Fruit fly (Drosophila melanogaster) whole organism, adult: ENCODE results near the gene CG8925.

Experiments used
- CG11617 ChIP-seq: fragments of 200-800 bp; sonication (Bioruptor generic); optimal IDR thresholded peaks from 2 replicates; lab custom pipeline; 2017; ENCODE audit warnings: mild to moderate bottlenecking, missing biosample characterization, missing genetic modification reagents, missing genetic modification characterization
- CG12768 ChIP-seq: fragments of 200-800 bp; sonication (Bioruptor generic); optimal IDR thresholded peaks from 2 replicates; lab custom pipeline; 2017; ENCODE audit warnings: missing biosample characterization, missing genetic modification characterization, mild to moderate bottlenecking, moderate library complexity, missing genetic modification reagents
- CG14711 ChIP-seq: fragments of 200-800 bp; sonication (Bioruptor generic); optimal IDR thresholded peaks from 2 replicates; lab custom pipeline; 2018; ENCODE audit warnings: missing biosample characterization, mild to moderate bottlenecking, missing genetic modification characterization, moderate library complexity
- CG1620 ChIP-seq: fragments of 200-800 bp; sonication (Bioruptor generic); optimal IDR thresholded peaks from 2 replicates; lab custom pipeline; 2016; ENCODE audit warnings: missing biosample characterization, missing genetic modification characterization
- CG33017 ChIP-seq: fragments of 200-800 bp; sonication (Bioruptor generic); optimal IDR thresholded peaks from 2 replicates; lab custom pipeline; 2018; ENCODE audit warnings: missing biosample characterization, mild to moderate bottlenecking, missing genetic modification characterization, moderate library complexity
- CG5204 ChIP-seq: fragments of 200-800 bp; sonication (Bioruptor generic); optimal IDR thresholded peaks from 2 replicates; lab custom pipeline; 2016; ENCODE audit warnings: missing biosample characterization, missing genetic modification characterization
- CG7045 ChIP-seq: fragments of 200-800 bp; sonication (Bioruptor generic); optimal IDR thresholded peaks from 2 replicates; lab custom pipeline; 2017; ENCODE audit warnings: missing biosample characterization, mild to moderate bottlenecking, missing genetic modification characterization
- CG7101 ChIP-seq: fragments of 200-800 bp; sonication (Bioruptor generic); optimal IDR thresholded peaks from 2 replicates; lab custom pipeline; 2018; ENCODE audit warnings: missing biosample characterization, mild to moderate bottlenecking, missing genetic modification characterization, moderate library complexity
- Clk ChIP-seq: fragments of 200-800 bp; sonication (Bioruptor generic); optimal IDR thresholded peaks from 2 replicates; lab custom pipeline; 2017; ENCODE audit warnings: missing biosample characterization, missing genetic modification characterization
- Crg-1 ChIP-seq: fragments of 200-800 bp; sonication (Bioruptor generic); optimal IDR thresholded peaks from 2 replicates; lab custom pipeline; 2016; ENCODE audit warnings: missing biosample characterization, missing genetic modification characterization
- Hr96 ChIP-seq: fragments of 200-800 bp; sonication (Bioruptor generic); optimal IDR thresholded peaks from 2 replicates; lab custom pipeline; 2016; ENCODE audit warnings: missing biosample characterization, missing genetic modification characterization
- Mnt ChIP-seq: fragments of 200-800 bp; sonication (Bioruptor generic); optimal IDR thresholded peaks from 2 replicates; lab custom pipeline; 2016; ENCODE audit warnings: missing biosample characterization, mild to moderate bottlenecking, missing genetic modification characterization
- bab1 ChIP-seq: fragments of 200-800 bp; sonication (Bioruptor generic); optimal IDR thresholded peaks from 3 replicates; lab custom pipeline; 2019; ENCODE audit warnings: missing biosample characterization, mild to moderate bottlenecking, missing genetic modification characterization, moderate library complexity
- cic ChIP-seq: fragments of 200-800 bp; sonication (Bioruptor generic); optimal IDR thresholded peaks from 2 replicates; lab custom pipeline; 2017; ENCODE audit warnings: missing biosample characterization, mild to moderate bottlenecking, missing genetic modification characterization, moderate library complexity
- cnc ChIP-seq, 2 experiments: fragments of >200 bp; optimal IDR thresholded peaks; 2 replicates each; lab custom pipeline; 2017
- kay ChIP-seq: fragments of 200-800 bp; sonication (Bioruptor generic); peaks from one replicate; lab custom pipeline; 2016; ENCODE audit warnings: missing biosample characterization, missing genetic modification characterization, borderline replicate concordance
- ovo ChIP-seq: fragments of 200-800 bp; sonication (Bioruptor generic); optimal IDR thresholded peaks from 2 replicates; lab custom pipeline; 2016; ENCODE audit warnings: missing biosample characterization, missing genetic modification characterization
- pad ChIP-seq: fragments of 200-800 bp; sonication (Bioruptor generic); optimal IDR thresholded peaks from 3 replicates; lab custom pipeline; 2017; ENCODE audit warnings: missing biosample characterization, missing genetic modification characterization, mild to moderate bottlenecking, moderate library complexity, missing genetic modification reagents
- tj ChIP-seq: fragments of 200-800 bp; sonication (Bioruptor generic); optimal IDR thresholded peaks from 3 replicates; lab custom pipeline; 2017; ENCODE audit warnings: missing biosample characterization, mild to moderate bottlenecking, missing genetic modification characterization, moderate library complexity
- toe ChIP-seq: fragments of 200-800 bp; sonication (Bioruptor generic); optimal IDR thresholded peaks from 2 replicates; lab custom pipeline; 2016; ENCODE audit warnings: missing biosample characterization, missing genetic modification characterization

The CG8925 gene

DNA sequence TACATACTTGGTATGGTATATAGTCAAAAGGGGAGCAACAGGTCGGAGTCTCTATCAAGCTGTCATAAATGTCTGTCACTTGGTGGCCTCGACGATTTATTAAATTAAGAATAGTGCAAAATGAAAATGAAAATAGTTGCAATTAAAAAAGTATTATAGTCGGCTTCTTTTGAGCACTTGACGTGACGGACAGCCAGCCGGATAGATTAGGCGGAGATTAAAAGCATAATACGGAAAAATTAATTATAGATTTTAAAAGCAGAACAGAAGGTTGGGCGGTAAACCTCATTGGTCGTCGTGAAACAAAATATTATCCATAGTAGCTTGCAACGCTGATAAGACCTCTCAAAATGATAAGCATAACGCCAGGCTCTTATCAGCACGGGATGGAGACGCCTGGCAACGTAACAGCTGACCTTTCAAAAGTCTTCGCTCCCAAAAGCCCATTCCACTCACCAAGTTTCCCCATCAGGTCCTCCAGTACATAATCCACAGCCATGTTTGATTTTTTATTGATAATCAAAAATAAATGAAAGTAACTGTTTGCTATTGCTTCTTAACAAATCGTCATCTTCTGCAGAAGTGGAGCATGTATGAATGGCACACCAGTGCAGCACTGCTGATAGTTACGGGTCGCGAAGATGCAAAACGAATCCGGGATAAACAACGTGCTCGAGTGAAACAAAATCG lies 30.7 kb downstream of the CG8925 start:
- TF ChIP-seq pad: peak; percentile 14
- TF ChIP-seq ovo (GFP tag; lab: Kevin White, UChicago): peak; percentile 47
- TF ChIP-seq bab1 (GFP tag; lab: Kevin White, UChicago): peak; percentile 7
- no peak for TF ChIP-seq cic (GFP tag; lab: Kevin White, UChicago)
- peak; percentile 25 for TF ChIP-seq tj

DNA sequence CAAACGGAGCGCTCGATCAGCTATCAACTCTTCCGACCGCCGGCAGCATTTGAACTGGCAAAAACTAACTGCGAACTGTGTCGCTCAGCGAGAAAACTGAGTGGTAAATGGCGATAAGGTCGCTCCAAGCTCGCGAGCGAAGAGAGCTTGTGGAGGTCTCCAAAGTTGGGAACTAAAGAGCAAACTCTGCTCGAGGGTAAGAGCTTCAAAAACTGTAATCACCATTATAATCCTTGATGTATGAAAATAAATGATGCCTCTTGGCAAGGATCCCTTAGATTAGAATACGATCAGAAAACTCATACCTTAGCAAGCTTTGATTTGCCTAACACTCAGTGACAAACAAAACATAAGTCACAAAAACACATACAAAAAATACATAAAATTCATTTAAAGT lies 31.2 kb downstream of the CG8925 start, which contains the start of the genes CG6126 and CG31287:
CG6126 (minus strand) TSS at position 59 of the 397 bp plus-strand sequence.
CG31287 (plus strand) TSS at position 347 of the 397 bp plus-strand sequence.
- peak; percentile 56 for TF ChIP-seq Mnt (GFP tag; lab: Kevin White, UChicago)
- TF ChIP-seq toe (GFP tag; lab: Kevin White, UChicago): no peak

DNA sequence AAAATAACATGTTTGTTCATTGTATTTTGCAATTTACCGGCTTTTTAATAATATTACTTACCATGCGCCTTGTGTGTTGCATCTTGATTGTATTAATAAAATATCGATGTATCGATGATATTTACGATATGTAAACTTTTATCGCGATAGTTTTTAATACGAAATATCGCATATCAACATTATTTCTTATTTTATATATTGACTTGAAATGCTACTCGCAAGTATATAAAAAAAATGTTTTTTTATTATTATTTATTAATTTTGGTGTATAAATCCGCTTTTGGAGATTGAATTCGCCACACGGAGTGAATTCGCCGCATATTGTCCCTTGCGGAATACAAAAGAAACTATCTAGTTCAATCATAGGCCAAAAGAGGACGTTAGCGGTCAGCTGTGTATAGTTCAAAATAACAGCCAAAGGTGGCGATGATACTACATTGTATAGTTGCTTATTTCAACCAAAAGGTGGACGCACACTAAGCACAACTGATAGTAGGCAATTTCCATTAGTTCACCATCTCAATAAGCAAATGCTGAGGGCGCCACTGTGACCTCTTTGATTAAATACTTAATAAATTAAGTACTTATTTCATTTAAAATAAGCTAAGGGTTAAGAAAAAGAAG lies 33.5 kb downstream of the CG8925 start, which contains the start of gene mtSSB:
mtSSB (minus strand) TSS at position 96 of the 624 bp plus-strand sequence.
- TF ChIP-seq CG12768 (GFP tag; lab: Kevin White, UChicago): peak; percentile 41
- peak; percentile 95 for TF ChIP-seq CG1620
- TF ChIP-seq Crg-1 (GFP tag; lab: Kevin White, UChicago): peak; percentile 90
- TF ChIP-seq cnc (optimal IDR thresholded peaks at IDR 0.05; lab: Kevin White, UChicago): no peak
- TF ChIP-seq Hr96 (GFP tag; lab: Kevin White, UChicago): peak; percentile 87
- TF ChIP-seq pad: peak; percentile 76
- peak; percentile 52 for TF ChIP-seq tj
- TF ChIP-seq CG7101 (tag; lab: Kevin White, UChicago): peak; percentile 84
- TF ChIP-seq toe (GFP tag; lab: Kevin White, UChicago): peak; percentile 88
- TF ChIP-seq kay (GFP tag; lab: Kevin White, UChicago): peak; percentile 85
- peak; percentile 69 for TF ChIP-seq CG7045 (GFP tag; lab: Kevin White, UChicago)
- peak; percentile 19 for TF ChIP-seq CG11617
- peak; percentile 88 for TF ChIP-seq Mnt (GFP tag; lab: Kevin White, UChicago)
- peak; percentile 86 for TF ChIP-seq CG5204 (GFP tag; lab: Kevin White, UChicago)
- peak; percentile 5 for TF ChIP-seq Clk (GFP tag; lab: Kevin White, UChicago)
- peak; percentile 73 for TF ChIP-seq CG14711
- peak; percentile 73 for TF ChIP-seq cic (GFP tag; lab: Kevin White, UChicago)
- peak; percentile 81 for TF ChIP-seq bab1 (GFP tag; lab: Kevin White, UChicago)
- peak; percentile 79 for TF ChIP-seq ovo (GFP tag; lab: Kevin White, UChicago)
- peak; percentile 55 for TF ChIP-seq CG33017

DNA sequence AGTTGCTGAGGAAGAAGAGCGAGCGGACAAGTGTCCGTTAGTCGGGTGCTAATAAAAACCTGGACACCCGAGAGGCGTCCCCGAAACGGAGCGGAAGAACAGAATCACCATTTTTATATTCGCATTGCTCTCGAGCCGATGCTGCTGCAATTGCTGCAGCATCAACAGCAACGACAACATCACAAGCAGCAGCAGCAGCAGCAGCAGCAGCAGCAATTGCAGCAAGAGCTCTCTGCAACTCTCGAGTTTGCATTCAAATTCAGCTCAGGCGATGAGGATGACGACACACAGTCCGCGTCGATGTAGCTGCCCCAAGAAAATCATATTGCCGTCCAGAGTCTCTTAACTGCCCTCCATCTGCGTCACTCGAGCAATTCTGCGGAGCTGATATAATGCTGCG lies 34.4 kb downstream of the CG8925 start:
- TF ChIP-seq CG7101 (tag; lab: Kevin White, UChicago) (no peak), Mnt (GFP tag; lab: Kevin White, UChicago) (no peak), CG12768 (GFP tag; lab: Kevin White, UChicago) (no peak), CG7045 (GFP tag; lab: Kevin White, UChicago) (peak; percentile 9), kay (GFP tag; lab: Kevin White, UChicago) (peak; percentile 21), Hr96 (GFP tag; lab: Kevin White, UChicago) (no peak)

DNA sequence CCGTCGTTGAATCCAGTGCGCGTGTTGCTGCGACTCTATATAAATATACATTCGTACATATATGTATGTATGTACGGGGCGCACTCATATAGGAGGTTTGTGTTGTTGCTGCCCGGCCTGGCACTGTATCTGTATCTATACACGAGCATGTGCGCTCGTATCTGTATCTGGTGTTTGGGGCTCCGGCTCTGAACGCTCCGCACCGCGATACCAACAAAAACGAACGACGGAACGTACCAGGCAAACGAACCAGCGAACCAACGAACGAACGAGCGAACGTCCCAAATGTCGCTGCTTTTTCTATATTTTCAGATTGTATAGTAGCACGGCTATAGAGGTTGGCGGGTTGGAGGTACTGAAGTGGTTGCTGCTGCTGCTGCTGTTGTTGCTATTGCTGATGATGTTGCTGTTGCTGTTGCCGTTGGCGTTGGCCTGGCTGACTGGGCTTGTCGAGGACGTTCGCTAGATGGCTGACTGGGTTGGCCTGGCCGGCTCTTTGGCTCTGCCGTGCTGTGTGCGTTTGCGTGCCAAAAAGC lies 35.4 kb downstream of the CG8925 start:
- no peak for TF ChIP-seq ovo (GFP tag; lab: Kevin White, UChicago)
- peak; percentile 48 for TF ChIP-seq tj
- TF ChIP-seq bab1 (GFP tag; lab: Kevin White, UChicago): peak; percentile 6
- TF ChIP-seq CG7045 (GFP tag; lab: Kevin White, UChicago): no peak
- TF ChIP-seq pad: no peak
- TF ChIP-seq Crg-1 (GFP tag; lab: Kevin White, UChicago): no peak
- TF ChIP-seq CG7101 (tag; lab: Kevin White, UChicago): no peak
- TF ChIP-seq cnc (optimal IDR thresholded peaks at IDR 0.05; lab: Kevin White, UChicago): no peak
- peak; percentile 41 for TF ChIP-seq CG33017
- no peak for TF ChIP-seq CG11617
- TF ChIP-seq toe (GFP tag; lab: Kevin White, UChicago): no peak
- TF ChIP-seq Hr96 (GFP tag; lab: Kevin White, UChicago): no peak
- TF ChIP-seq cic (GFP tag; lab: Kevin White, UChicago): peak; percentile 93
- peak; percentile 61 for TF ChIP-seq CG12768 (GFP tag; lab: Kevin White, UChicago)
- TF ChIP-seq CG14711: no peak
- no peak for TF ChIP-seq kay (GFP tag; lab: Kevin White, UChicago)
- peak; percentile 20 for TF ChIP-seq CG1620
- TF ChIP-seq CG5204 (GFP tag; lab: Kevin White, UChicago): no peak
- peak; percentile 85 for TF ChIP-seq Mnt (GFP tag; lab: Kevin White, UChicago)
- peak; percentile 13 for TF ChIP-seq Clk (GFP tag; lab: Kevin White, UChicago)
